Worm (Caenorhabditis elegans): Measurements from ENCODE around the gene B0410.1.

Gene B0410.1

ce11 chrX:2891141-2891739 lies 3.1 kb upstream of the B0410.1 start, which contains the start of gene B0410.3:
Gene B0410.3, minus strand, starts transcription at chrX:2891491.
- no peak for TF ChIP-seq unc-62 (GFP tag; optimal IDR thresholded peaks at IDR 0.05)

DNA sequence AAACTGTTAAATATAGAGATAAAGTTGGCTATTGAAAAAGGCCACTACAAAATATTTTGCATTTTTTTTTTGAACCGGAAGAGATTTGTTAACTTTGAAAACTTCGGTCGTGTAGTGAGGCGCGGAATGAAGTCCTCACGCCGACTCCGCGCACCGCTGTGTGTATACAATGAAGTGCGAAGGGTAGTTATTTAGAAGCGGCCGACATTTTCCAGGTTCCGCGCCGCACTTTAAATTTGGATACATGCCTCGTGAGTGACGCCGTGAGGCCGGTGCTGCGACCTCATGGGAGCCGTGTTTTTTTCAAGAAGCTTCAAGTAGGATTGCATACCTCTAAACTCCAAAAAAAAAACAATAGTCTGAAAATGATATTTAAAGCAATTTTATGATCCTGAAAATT lies 2.5 kb upstream of the B0410.1 start:
- no peak for TF ChIP-seq unc-62 (GFP tag; optimal IDR thresholded peaks at IDR 0.05)

DNA sequence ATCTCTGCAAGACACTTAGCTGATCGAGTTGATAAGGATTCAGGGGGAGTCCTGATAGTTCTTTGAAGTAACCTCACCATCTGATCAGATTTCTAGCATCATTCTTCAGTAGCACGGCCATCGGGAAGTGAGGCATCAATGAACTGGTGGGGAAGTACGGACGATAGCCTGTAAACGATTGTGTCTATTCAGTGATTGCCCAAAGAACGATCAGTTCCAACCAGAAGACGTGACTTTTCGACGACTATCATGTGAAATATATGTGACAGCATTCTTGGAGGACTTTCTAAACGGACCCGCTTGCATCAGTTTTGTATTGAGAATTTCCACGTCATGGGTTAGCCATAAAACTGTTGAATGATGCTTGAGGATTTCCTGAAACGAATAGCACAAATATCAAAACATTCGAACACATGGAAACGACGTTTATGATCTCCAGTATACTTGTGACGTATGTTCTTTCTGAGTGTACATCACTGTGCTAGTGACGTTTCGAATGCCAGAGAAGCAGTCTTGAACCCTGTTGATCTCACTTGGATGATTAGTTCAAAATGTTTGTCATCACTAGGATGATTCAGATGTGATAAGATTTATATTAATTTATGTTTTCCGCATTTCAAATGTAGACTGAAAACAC lies 1.2 kb upstream of the B0410.1 start:
- no peak for TF ChIP-seq unc-62 (GFP tag; optimal IDR thresholded peaks at IDR 0.05)

ce11 chrX:2895646-2896045 lies 1.3 kb downstream of the B0410.1 start:
- no peak for TF ChIP-seq unc-62 (GFP tag; optimal IDR thresholded peaks at IDR 0.05)

DNA sequence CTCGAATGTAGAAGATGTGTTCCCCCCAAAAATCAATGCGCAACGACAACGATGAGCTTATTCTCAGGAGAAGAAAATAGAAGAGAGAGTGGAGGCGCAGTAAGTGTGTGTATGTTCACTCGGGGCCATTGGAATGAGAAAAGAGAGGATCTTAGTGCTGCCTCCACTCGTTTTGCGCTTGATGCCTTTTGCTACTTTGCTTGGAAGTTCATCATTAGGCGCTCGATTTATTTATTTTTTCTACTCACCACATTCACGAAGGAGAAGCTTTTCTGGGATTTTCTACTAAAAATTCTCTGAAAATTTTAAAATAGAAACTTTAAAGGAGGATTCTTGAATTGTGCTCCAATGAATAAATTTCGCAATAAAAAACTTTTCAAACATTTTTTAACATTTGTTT lies 3.9 kb downstream of the B0410.1 start, which contains the start of gene F52B10.3:
TSS of gene F52B10.3 (minus strand) at position 101 of the 400 bp plus-strand sequence.
- TF ChIP-seq unc-62 (GFP tag; optimal IDR thresholded peaks at IDR 0.05) = no peak

- TF ChIP-seq unc-62 (GFP tag; optimal IDR thresholded peaks at IDR 0.05) = no peak
Observed at ce11 chrX:2900897-2901496, 6.6 kb downstream of the B0410.1 start.

DNA sequence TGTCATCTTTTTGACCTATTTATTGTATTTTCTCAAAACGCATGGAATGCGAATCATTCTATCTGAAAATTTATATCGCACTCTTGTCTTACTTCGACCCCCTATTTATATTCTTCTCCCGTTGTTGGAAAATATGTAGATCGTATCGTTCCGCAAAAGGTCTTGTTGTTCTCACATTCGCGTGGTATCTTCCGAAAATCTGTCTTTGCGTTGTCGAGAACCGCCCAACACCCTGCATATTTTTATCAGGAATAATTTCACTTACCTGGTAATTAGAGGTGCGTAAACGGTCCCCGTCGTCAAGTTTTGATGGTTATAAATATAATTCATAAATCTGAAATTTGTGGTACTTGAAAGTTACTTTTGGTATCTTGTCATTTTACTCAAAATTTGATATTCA lies 8.5 kb downstream of the B0410.1 start:
- no peak for TF ChIP-seq unc-62 (GFP tag; optimal IDR thresholded peaks at IDR 0.05)

ce11 chrX:2903715-2904419 lies 9.5 kb downstream of the B0410.1 start:
- TF ChIP-seq unc-62 (GFP tag; optimal IDR thresholded peaks at IDR 0.05) = no peak

DNA sequence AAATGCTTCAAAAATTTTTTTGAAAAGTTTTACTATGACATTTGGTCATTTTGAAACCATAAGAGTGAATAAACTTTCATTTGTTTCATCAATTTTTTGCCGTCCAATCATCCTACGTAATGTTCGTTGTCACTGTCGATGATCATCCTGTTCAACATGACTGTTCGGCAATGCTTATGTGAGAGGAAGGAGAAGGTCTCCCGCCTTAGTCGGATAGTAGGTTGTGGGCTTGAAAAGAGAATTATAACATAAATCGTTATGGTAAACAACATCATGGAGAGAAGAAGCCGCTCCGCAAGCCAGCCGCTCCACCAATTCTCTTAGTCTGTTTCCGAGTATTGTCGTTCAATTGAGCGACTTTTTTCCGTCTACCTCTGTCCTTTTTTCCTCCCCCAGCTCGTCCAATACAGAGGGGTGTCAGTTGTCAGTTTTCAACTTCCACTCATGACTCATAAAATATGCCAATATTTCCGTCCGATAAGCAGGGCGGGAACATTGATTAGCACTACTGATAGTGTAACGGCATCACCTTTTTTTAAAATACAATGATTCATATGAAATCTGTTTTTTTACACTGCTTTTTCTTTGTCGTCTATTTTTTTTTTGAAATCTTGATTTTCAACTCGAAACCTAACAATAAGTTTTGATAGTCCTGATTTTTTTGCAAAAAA lies 11.8 kb downstream of the B0410.1 start:
- no peak for TF ChIP-seq unc-62 (GFP tag; optimal IDR thresholded peaks at IDR 0.05)

ce11 chrX:2907296-2907873 lies 13.0 kb downstream of the B0410.1 start:
- TF ChIP-seq unc-62 (GFP tag; optimal IDR thresholded peaks at IDR 0.05) = no peak

ce11 chrX:2909227-2909626 lies 14.9 kb downstream of the B0410.1 start, which contains the start of gene nmy-1:
Gene nmy-1, plus strand, starts transcription at chrX:2909527.
- TF ChIP-seq unc-62 (GFP tag; optimal IDR thresholded peaks at IDR 0.05) = no peak

DNA sequence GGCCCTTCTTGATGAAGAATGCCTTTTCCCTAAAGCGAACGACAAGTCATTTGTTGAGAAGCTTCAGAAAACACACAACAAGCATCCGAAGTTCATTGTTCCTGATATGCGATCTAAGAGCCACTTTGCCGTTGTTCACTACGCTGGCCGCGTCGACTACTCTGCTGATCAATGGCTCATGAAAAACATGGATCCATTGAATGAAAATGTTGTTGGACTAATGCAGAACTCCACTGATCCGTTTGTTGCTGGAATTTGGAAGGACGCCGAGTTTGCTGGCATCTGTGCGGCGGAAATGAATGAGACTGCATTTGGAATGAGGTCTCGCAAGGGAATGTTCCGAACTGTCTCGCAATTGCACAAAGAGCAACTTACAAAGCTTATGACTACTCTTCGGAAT lies 18.3 kb downstream of the B0410.1 start:
- no peak for TF ChIP-seq unc-62 (GFP tag; optimal IDR thresholded peaks at IDR 0.05)

DNA sequence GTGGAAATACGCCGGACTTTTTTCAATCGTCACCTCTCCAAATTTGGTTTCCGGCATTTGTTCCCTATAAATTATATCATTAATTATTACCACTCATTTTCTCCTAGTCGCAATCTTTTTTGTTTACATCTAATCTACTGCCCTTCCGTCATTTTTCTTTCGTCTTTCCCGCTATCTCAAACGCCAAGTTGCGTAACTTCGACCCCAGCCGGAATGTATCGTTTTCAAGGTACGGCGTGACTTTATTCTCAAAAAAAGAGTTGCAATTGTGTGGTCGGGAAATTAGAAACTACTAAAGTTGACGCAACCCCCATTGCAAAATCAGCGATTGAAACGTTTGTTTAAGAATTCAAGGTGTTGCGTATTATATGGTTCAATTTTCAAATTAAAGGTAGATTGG lies 25.1 kb downstream of the B0410.1 start:
- no peak for TF ChIP-seq unc-62 (GFP tag; optimal IDR thresholded peaks at IDR 0.05)

DNA sequence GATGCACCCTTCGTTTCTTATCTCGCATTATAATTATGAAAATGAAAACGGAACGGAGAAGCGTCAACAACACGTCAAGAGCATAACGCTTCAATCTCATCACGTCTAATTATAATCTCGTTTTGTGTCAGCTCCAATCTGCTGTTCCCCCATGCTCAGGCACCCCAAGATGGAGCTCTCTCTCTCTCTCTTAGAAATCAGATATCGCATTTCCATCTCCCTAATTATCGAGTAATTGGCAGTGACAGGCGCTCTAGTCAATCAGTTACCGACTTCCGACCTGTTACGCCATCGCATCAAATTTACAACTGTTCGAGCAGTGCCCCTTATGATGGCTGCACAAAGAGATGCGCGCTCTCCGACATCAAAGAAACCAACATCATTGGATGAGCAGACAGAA lies 26.1 kb downstream of the B0410.1 start:
- TF ChIP-seq unc-62 (GFP tag; optimal IDR thresholded peaks at IDR 0.05) = no peak

- no peak for TF ChIP-seq unc-62 (GFP tag; optimal IDR thresholded peaks at IDR 0.05)
Observed at ce11 chrX:2921737-2922136, 27.4 kb downstream of the B0410.1 start.

All from whole organism, dauer.